Worm (Caenorhabditis elegans) whole organism, mixed stage, embryonic: ENCODE measurements around the gene tre-5.

Experiments used
- M03D4.4 ChIP-seq: sonication (generic microtip); optimal IDR thresholded peaks from 2 replicates; lab custom pipeline; 2017; ENCODE audit warnings: mild to moderate bottlenecking, missing genetic modification characterization, missing compliant biosample characterization
- ceh-39 ChIP-seq: fragments of 150-350 bp; optimal IDR thresholded peaks from 2 replicates; lab custom pipeline; 2014; ENCODE audit warnings: missing biosample characterization, missing genetic modification characterization
- elt-1 ChIP-seq: sonication (generic microtip); optimal IDR thresholded peaks from 2 replicates; lab custom pipeline; 2017; ENCODE audit warnings: missing genetic modification characterization, mild to moderate bottlenecking, missing compliant biosample characterization, antibody characterized with exemption, moderate library complexity, borderline replicate concordance; ENCODE audit not compliant: insufficient read depth
- elt-3 ChIP-seq: fragments of 150-350 bp; optimal IDR thresholded peaks from 2 replicates; lab custom pipeline; 2014; ENCODE audit warnings: missing biosample characterization, missing genetic modification characterization
- hlh-1 ChIP-seq: fragments of 150-350 bp; optimal IDR thresholded peaks from 2 replicates; lab custom pipeline; 2014; ENCODE audit warnings: missing biosample characterization, missing genetic modification reagents, missing genetic modification characterization
- lin-13 ChIP-seq: fragments of 150-350 bp; optimal IDR thresholded peaks from 2 replicates; lab custom pipeline; 2014; ENCODE audit warnings: missing biosample characterization, missing genetic modification characterization
- mep-1 ChIP-seq: fragments of 150-350 bp; optimal IDR thresholded peaks from 2 replicates; lab custom pipeline; 2017; ENCODE audit warnings: missing biosample characterization, missing genetic modification reagents, missing genetic modification characterization, inconsistent platforms
- nhr-12 ChIP-seq: fragments of 150-350 bp; optimal IDR thresholded peaks from 2 replicates; lab custom pipeline; 2014; ENCODE audit warnings: missing biosample characterization, missing genetic modification characterization
- nhr-237 ChIP-seq: fragments of 150-350 bp; optimal IDR thresholded peaks from 2 replicates; lab custom pipeline; 2014; ENCODE audit warnings: missing biosample characterization, missing genetic modification characterization
- pha-4 ChIP-seq: fragments of 150-350 bp; optimal IDR thresholded peaks from 2 replicates; lab custom pipeline; 2018; ENCODE audit warnings: missing biosample characterization, missing genetic modification reagents, missing genetic modification characterization
- snpc-4 ChIP-seq: fragments of 150-350 bp; optimal IDR thresholded peaks from 2 replicates; lab custom pipeline; 2014; ENCODE audit warnings: missing biosample characterization, missing genetic modification characterization
- sptf-1 ChIP-seq: sonication (generic microtip); optimal IDR thresholded peaks from 2 replicates; lab custom pipeline; 2017; ENCODE audit warnings: mild to moderate bottlenecking, missing genetic modification characterization, moderate library complexity, missing compliant biosample characterization
- unc-39 ChIP-seq: fragments of 150-350 bp; optimal IDR thresholded peaks from 2 replicates; lab custom pipeline; 2014; ENCODE audit warnings: missing biosample characterization, missing genetic modification characterization

DNA sequence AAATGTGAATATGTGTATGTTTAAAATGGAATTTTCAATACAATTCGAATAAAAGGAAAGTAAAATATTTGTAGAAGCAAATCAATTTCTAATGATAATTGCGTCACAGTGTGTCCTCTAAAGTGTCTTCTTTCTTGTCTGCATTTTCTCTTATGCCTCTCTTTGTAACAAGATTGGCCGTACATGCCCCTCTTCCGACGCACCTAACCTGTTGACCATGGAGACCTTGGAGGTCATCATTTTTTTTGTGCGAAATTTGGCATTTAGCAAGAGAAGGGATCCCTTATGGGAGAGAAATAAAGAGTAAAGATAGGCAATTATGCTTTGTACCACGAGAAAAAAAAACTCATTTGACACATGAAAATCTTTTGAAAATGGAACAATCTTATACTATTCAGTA is 26.8 kb downstream of the tre-5 start, which contains the start of gene F23F1.4:
- TF ChIP-seq mep-1 (tag; lab: Kevin White, UChicago) = no peak
- TF ChIP-seq lin-13 (tag; lab: Kevin White, UChicago) = no peak
- no peak for TF ChIP-seq snpc-4
- no peak for TF ChIP-seq elt-1
- no peak for TF ChIP-seq nhr-237 (tag; lab: Kevin White, UChicago)
- no peak for TF ChIP-seq sptf-1 (tag; lab: Kevin White, UChicago)
- no peak for TF ChIP-seq unc-39 (tag; lab: Kevin White, UChicago)
- no peak for TF ChIP-seq ceh-39 (tag; lab: Kevin White, UChicago)
- no peak for TF ChIP-seq M03D4.4 (tag; lab: Kevin White, UChicago)
- TF ChIP-seq nhr-12 = no peak
- TF ChIP-seq pha-4 (tag; lab: Kevin White, UChicago) = no peak
- TF ChIP-seq hlh-1 = no peak
- TF ChIP-seq elt-3 (tag; lab: Kevin White, UChicago) = no peak
